Worm (Caenorhabditis elegans) whole organism, late embryonic: Measurements from ENCODE around the gene shk-1.

Experiments used
- ceh-14 ChIP-seq: sonication (generic microtip); optimal IDR thresholded peaks from 2 replicates; lab custom pipeline; 2016; ENCODE audit warnings: missing genotype, missing genetic modification characterization, missing compliant biosample characterization
- ceh-18 ChIP-seq: sonication (generic microtip); optimal IDR thresholded peaks from 2 replicates; lab custom pipeline; 2016; ENCODE audit warnings: missing genetic modification characterization, missing compliant biosample characterization
- che-1 ChIP-seq: sonication (generic microtip); optimal IDR thresholded peaks from 2 replicates; lab custom pipeline; 2016; ENCODE audit warnings: mild to moderate bottlenecking, missing genetic modification characterization, missing compliant biosample characterization
- elt-4 ChIP-seq: sonication (generic microtip); optimal IDR thresholded peaks from 2 replicates; lab custom pipeline; 2016; ENCODE audit warnings: missing genetic modification characterization, missing compliant biosample characterization
- fkh-10 ChIP-seq: fragments of 150-350 bp; optimal IDR thresholded peaks from 2 replicates; lab custom pipeline; 2014; ENCODE audit warnings: missing biosample characterization, missing genetic modification reagents, missing genetic modification characterization
- lim-6 ChIP-seq: sonication (generic microtip); optimal IDR thresholded peaks from 2 replicates; lab custom pipeline; 2016; ENCODE audit warnings: missing genetic modification characterization, missing compliant biosample characterization
- nhr-11 ChIP-seq: fragments of 150-350 bp; optimal IDR thresholded peaks from 2 replicates; lab custom pipeline; 2014; ENCODE audit warnings: missing biosample characterization, missing genetic modification characterization
- pag-3 ChIP-seq: sonication (generic microtip); optimal IDR thresholded peaks from 2 replicates; lab custom pipeline; 2016; ENCODE audit warnings: missing compliant biosample characterization, missing genetic modification characterization, borderline replicate concordance
- unc-42 ChIP-seq: sonication (generic microtip); optimal IDR thresholded peaks from 2 replicates; lab custom pipeline; 2016; ENCODE audit warnings: missing genotype, missing genetic modification characterization, missing compliant biosample characterization

- no peak for TF ChIP-seq lim-6 (tag; lab: Kevin White, UChicago)
- no peak for TF ChIP-seq fkh-10 (GFP tag; lab: Kevin White, UChicago)
- TF ChIP-seq che-1 (tag; lab: Kevin White, UChicago), result no peak
- TF ChIP-seq elt-4 (tag; lab: Kevin White, UChicago), result no peak
- no peak for TF ChIP-seq pag-3 (tag; lab: Kevin White, UChicago)
- TF ChIP-seq ceh-14 (tag; lab: Kevin White, UChicago), result no peak
- TF ChIP-seq unc-42 (tag; lab: Kevin White, UChicago), result no peak
- no peak for TF ChIP-seq nhr-11 (tag; lab: Kevin White, UChicago)
- TF ChIP-seq ceh-18 (tag; lab: Kevin White, UChicago), result no peak
Measured at ce11 chrII:9800251-9800650, 42.2 kb downstream of the shk-1 start, which contains the start of gene cyp-13A5.
